Worm (Caenorhabditis elegans) whole organism, young adult: ENCODE data around the gene cyp-34A8.

Source experiments
- B0336.3 ChIP-seq: fragments of 200-800 bp; sonication (Bioruptor generic); IDR thresholded peaks from 2 replicates; pipeline ENCODE4 v1.3.6; 2022; ENCODE audit warnings: missing genetic modification characterization, missing compliant biosample characterization
- F22D6.2 ChIP-seq: sonication (generic microtip); optimal IDR thresholded peaks from 2 replicates; lab custom pipeline; 2016; ENCODE audit warnings: mild to moderate bottlenecking, missing genetic modification characterization, missing compliant biosample characterization
- F37B4.10 ChIP-seq: fragments of 200-800 bp; sonication (Bioruptor generic); IDR thresholded peaks from 2 replicates; pipeline ENCODE4 v1.3.6; 2022; ENCODE audit warnings: missing genetic modification characterization, missing compliant biosample characterization
- F52B5.7 ChIP-seq: sonication (generic microtip); optimal IDR thresholded peaks from 2 replicates; lab custom pipeline; 2016; ENCODE audit warnings: mild to moderate bottlenecking, missing genetic modification characterization, missing compliant biosample characterization
- F55B11.4 ChIP-seq: sonication (generic microtip); optimal IDR thresholded peaks from 2 replicates; lab custom pipeline; 2016; ENCODE audit warnings: missing compliant biosample characterization, missing genetic modification characterization, borderline replicate concordance; ENCODE audit not compliant: insufficient read depth
- F57A8.1 ChIP-seq: fragments of 200-800 bp; sonication (Bioruptor generic); optimal IDR thresholded peaks from 2 replicates; lab custom pipeline; 2018; ENCODE audit warnings: mild to moderate bottlenecking, missing genetic modification characterization, moderate library complexity, missing compliant biosample characterization
- F57C9.4 ChIP-seq: sonication (generic microtip); optimal IDR thresholded peaks from 2 replicates; lab custom pipeline; 2017; ENCODE audit warnings: mild to moderate bottlenecking, missing genetic modification characterization, missing compliant biosample characterization
- Y53F4B.3 ChIP-seq: fragments of 200-800 bp; sonication (Bioruptor generic); IDR thresholded peaks from 2 replicates; pipeline ENCODE4 v1.3.6; 2022; ENCODE audit warnings: missing genetic modification reagents, missing genetic modification characterization, missing compliant biosample characterization
- Y79H2A.3 ChIP-seq: fragments of 200-800 bp; sonication (Bioruptor generic); conservative IDR thresholded peaks from 2 replicates; pipeline ENCODE4 v1.3.6; 2022; ENCODE audit warnings: missing genetic modification reagents, missing genetic modification characterization, missing compliant biosample characterization
- akir-1 ChIP-seq: fragments of 200-800 bp; sonication (Bioruptor generic); optimal IDR thresholded peaks from 2 replicates; lab custom pipeline; 2018; ENCODE audit warnings: mild to moderate bottlenecking, missing genetic modification characterization, moderate library complexity, missing compliant biosample characterization
- athp-1 ChIP-seq: sonication (generic microtip); optimal IDR thresholded peaks from 2 replicates; lab custom pipeline; 2017; ENCODE audit warnings: mild to moderate bottlenecking, missing genetic modification characterization, missing compliant biosample characterization
- attf-6 ChIP-seq: fragments of 200-800 bp; sonication (Bioruptor generic); IDR thresholded peaks from 2 replicates; pipeline ENCODE4 v1.3.6; 2022; ENCODE audit warnings: missing genetic modification reagents, missing genetic modification characterization, missing compliant biosample characterization
- bed-2 ChIP-seq: fragments of 200-800 bp; sonication (Bioruptor generic); IDR thresholded peaks from 2 replicates; pipeline ENCODE4 v1.3.6; 2022; ENCODE audit warnings: missing genetic modification reagents, missing genetic modification characterization, missing compliant biosample characterization
- ceh-100 ChIP-seq: fragments of 200-800 bp; sonication (Bioruptor generic); IDR thresholded peaks from 2 replicates; pipeline ENCODE4 v1.3.6; 2022; ENCODE audit warnings: missing genetic modification reagents, missing genetic modification characterization, missing compliant biosample characterization
- ceh-79 ChIP-seq: sonication (generic microtip); optimal IDR thresholded peaks from 2 replicates; lab custom pipeline; 2017; ENCODE audit warnings: mild to moderate bottlenecking, missing genetic modification characterization, missing compliant biosample characterization
- ceh-91 ChIP-seq: fragments of 200-800 bp; sonication (Bioruptor generic); IDR thresholded peaks from 2 replicates; pipeline ENCODE4 v1.3.6; 2022; ENCODE audit warnings: missing genetic modification reagents, missing genetic modification characterization, missing compliant biosample characterization
- egl-18 ChIP-seq: fragments of 200-800 bp; sonication (Bioruptor generic); IDR thresholded peaks from 2 replicates; pipeline ENCODE4 v1.3.6; 2022; ENCODE audit warnings: missing genetic modification reagents, missing genetic modification characterization, missing compliant biosample characterization
- hmg-1.2 ChIP-seq: fragments of 200-800 bp; sonication (Bioruptor generic); IDR thresholded peaks from 2 replicates; pipeline ENCODE4 v1.3.6; 2022; ENCODE audit warnings: missing genetic modification reagents, missing genetic modification characterization, missing compliant biosample characterization
- hmg-20 ChIP-seq: fragments of 200-800 bp; sonication (Bioruptor generic); IDR thresholded peaks from 2 replicates; pipeline ENCODE4 v1.3.6; 2022; ENCODE audit warnings: missing genetic modification reagents, missing genetic modification characterization, missing compliant biosample characterization
- hsf-1 ChIP-seq: fragments of 200-800 bp; sonication (Bioruptor generic); IDR thresholded peaks from 2 replicates; pipeline ENCODE4 v1.3.6; 2022; ENCODE audit warnings: missing genetic modification reagents, missing genetic modification characterization, missing compliant biosample characterization
- let-526 ChIP-seq: fragments of 200-800 bp; sonication (Bioruptor generic); IDR thresholded peaks from 2 replicates; pipeline ENCODE4 v1.3.6; 2022; ENCODE audit warnings: missing genetic modification reagents, missing genetic modification characterization, missing compliant biosample characterization
- lin-40 ChIP-seq: sonication (generic microtip); optimal IDR thresholded peaks from 2 replicates; lab custom pipeline; 2016; ENCODE audit warnings: missing genetic modification characterization, mild to moderate bottlenecking, missing compliant biosample characterization, missing genotype, missing genetic modification reagents
- lsy-27 ChIP-seq: sonication (generic microtip); optimal IDR thresholded peaks from 2 replicates; lab custom pipeline; 2017; ENCODE audit warnings: missing genetic modification characterization, mild to moderate bottlenecking, missing compliant biosample characterization, antibody characterized with exemption, missing genotype, borderline replicate concordance; ENCODE audit not compliant: insufficient read depth
- madf-3 ChIP-seq: fragments of 200-800 bp; sonication (Bioruptor generic); IDR thresholded peaks from 2 replicates; pipeline ENCODE4 v1.3.6; 2022; ENCODE audit warnings: missing genetic modification reagents, missing genetic modification characterization, missing compliant biosample characterization
- mxl-1 ChIP-seq: sonication (generic microtip); optimal IDR thresholded peaks from 2 replicates; lab custom pipeline; 2016; ENCODE audit warnings: missing genetic modification characterization, missing compliant biosample characterization
- nhr-120 ChIP-seq: fragments of 200-800 bp; sonication (Bioruptor generic); IDR thresholded peaks from 2 replicates; pipeline ENCODE4 v1.3.6; 2022; ENCODE audit warnings: missing genetic modification characterization, missing compliant biosample characterization
- nhr-179 ChIP-seq: sonication (generic microtip); optimal IDR thresholded peaks from 2 replicates; lab custom pipeline; 2016; ENCODE audit warnings: mild to moderate bottlenecking, missing genetic modification characterization, missing compliant biosample characterization
- nhr-80 ChIP-seq: sonication (generic microtip); optimal IDR thresholded peaks from 2 replicates; lab custom pipeline; 2016; ENCODE audit warnings: missing genetic modification characterization, missing compliant biosample characterization
- nhr-90 ChIP-seq: sonication (generic microtip); optimal IDR thresholded peaks from 2 replicates; lab custom pipeline; 2016; ENCODE audit warnings: missing genotype, mild to moderate bottlenecking, missing genetic modification characterization, missing compliant biosample characterization
- rpc-1 ChIP-seq, 2 experiments: fragments of 150-350 bp in 1 of 2; sonication (generic microtip) in 1 of 2; optimal IDR thresholded peaks; 2 replicates each; lab custom pipeline; 2014 to 2018; ENCODE audit warnings: missing biosample characterization in 1 of 2, missing genetic modification characterization in 1 of 2, missing genetic modification reagents in 1 of 2, missing genotype in 1 of 2
- sea-2 ChIP-seq: fragments of 200-800 bp; sonication (Bioruptor generic); IDR thresholded peaks from 2 replicates; pipeline ENCODE4 v1.3.6; 2022; ENCODE audit warnings: missing genetic modification characterization, missing compliant biosample characterization
- snpc-4 ChIP-seq, 5 experiments: fragments of 150-350 bp in 1 of 5; sonication (generic microtip) in 4 of 5; optimal IDR thresholded peaks; 2 replicates each; lab custom pipeline; 2014 to 2018; ENCODE audit warnings: missing genetic modification characterization in 5 of 5, missing biosample characterization in 3 of 5, antibody characterized with exemption in 2 of 5, mild to moderate bottlenecking in 2 of 5, missing compliant biosample characterization in 2 of 5, missing genotype in 2 of 5, moderate library complexity in 2 of 5, missing genetic modification reagents in 1 of 5
- tbx-9 ChIP-seq: sonication (generic microtip); optimal IDR thresholded peaks from 2 replicates; lab custom pipeline; 2016; ENCODE audit warnings: borderline replicate concordance, missing genetic modification characterization, inconsistent platforms, missing compliant biosample characterization
- unc-130 ChIP-seq: sonication (generic microtip); optimal IDR thresholded peaks from 2 replicates; lab custom pipeline; 2016; ENCODE audit warnings: missing genetic modification reagents, missing genetic modification characterization, missing compliant biosample characterization
- zim-3 ChIP-seq: sonication (generic microtip); optimal IDR thresholded peaks from 2 replicates; lab custom pipeline; 2017; ENCODE audit warnings: mild to moderate bottlenecking, missing genetic modification characterization, moderate library complexity, missing compliant biosample characterization
- ztf-25 ChIP-seq: fragments of 200-800 bp; sonication (Bioruptor generic); IDR thresholded peaks from 2 replicates; pipeline ENCODE4 v1.3.6; 2022; ENCODE audit warnings: missing genetic modification reagents, missing genetic modification characterization, missing compliant biosample characterization
- ztf-28 ChIP-seq: fragments of 200-800 bp; sonication (Bioruptor generic); IDR thresholded peaks from 2 replicates; pipeline ENCODE4 v1.3.6; 2022; ENCODE audit warnings: missing genetic modification reagents, missing genetic modification characterization, missing compliant biosample characterization

The cyp-34A8 gene

ce11 chrV:3935892-3936478 lies 31.6 kb downstream of the cyp-34A8 start, which contains the start of gene cyp-35A5:
Gene cyp-35A5, plus strand, starts transcription at chrV:3936326.
- TF ChIP-seq F22D6.2 (tag; lab: Kevin White, UChicago), result no peak
- TF ChIP-seq nhr-80, result peak; percentile 5

ce11 chrV:3931326-3931725 lies 36.3 kb downstream of the cyp-34A8 start, which contains the start of gene srx-63:
Gene srx-63, plus strand, starts transcription at chrV:3931626.
- no peak for TF ChIP-seq mxl-1 (tag; lab: Kevin White, UChicago)
- no peak for TF ChIP-seq lin-40 (tag; lab: Kevin White, UChicago)
- no peak for TF ChIP-seq attf-6 (GFP tag; lab: Robert Waterston, UW)

- TF ChIP-seq unc-130 (GFP tag; lab: Kevin White, UChicago), result no peak
- TF ChIP-seq athp-1 (tag; lab: Kevin White, UChicago), result no peak
- no peak for TF ChIP-seq akir-1
- no peak for TF ChIP-seq Y53F4B.3
- no peak for TF ChIP-seq F57A8.1 (GFP tag; lab: Kevin White, UChicago)
- TF ChIP-seq bed-2, result no peak
- TF ChIP-seq ztf-25 (GFP tag; lab: Robert Waterston, UW), result no peak
- TF ChIP-seq nhr-179 (tag; lab: Kevin White, UChicago), result no peak
- TF ChIP-seq ceh-79 (tag; lab: Kevin White, UChicago), result no peak
Measured at ce11 chrV:3929099-3929498, 38.5 kb downstream of the cyp-34A8 start, which contains the start of gene srx-64. Gene srx-64, plus strand, starts transcription at chrV:3929399.

- peak; percentile 57 for TF ChIP-seq hmg-1.2 (GFP tag; lab: Robert Waterston, UW)
- no peak for TF ChIP-seq snpc-4 (GFP tag; optimal IDR thresholded peaks at IDR 0.05; lab: Kevin White, UChicago)
- TF ChIP-seq snpc-4 (tag; optimal IDR thresholded peaks at IDR 0.05; lab: Kevin White, UChicago), result peak in 2 of 4 experiments; percentile 74 to 84
- no peak for TF ChIP-seq ceh-91 (GFP tag; lab: Robert Waterston, UW)
- 0 out of 2 replicates have a peak, but pooled peaks have one; percentile 43 for TF ChIP-seq nhr-120 (GFP tag; lab: Robert Waterston, UW)
- no peak for TF ChIP-seq mxl-1 (tag; lab: Kevin White, UChicago)
- 0 out of 2 replicates have a peak, but pooled peaks have one; percentile 30 for TF ChIP-seq egl-18
- TF ChIP-seq F37B4.10 (GFP tag; lab: Robert Waterston, UW), result 0 out of 2 replicates have a peak, but pooled peaks have one; percentile 78
Measured at ce11 chrV:3927522-3927921, 40.1 kb downstream of the cyp-34A8 start.

DNA sequence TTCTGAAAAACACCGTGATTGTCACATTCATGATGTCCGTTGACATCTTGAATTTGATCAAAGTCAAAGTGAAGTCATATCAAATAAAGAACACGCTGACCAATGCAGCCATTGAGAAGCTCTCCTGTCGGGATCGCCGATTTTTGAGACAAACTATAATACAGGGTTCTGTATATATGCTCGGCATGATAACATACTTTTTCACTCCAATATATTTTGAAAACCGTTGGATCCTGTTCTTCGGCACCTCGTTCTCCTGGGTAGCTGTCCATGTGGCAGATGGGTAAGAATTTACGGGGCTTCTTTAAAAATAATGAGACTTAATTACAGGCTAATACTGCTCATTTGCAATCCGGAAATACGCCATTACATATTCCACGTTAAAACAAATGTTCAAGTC lies 45.1 kb downstream of the cyp-34A8 start:
- TF ChIP-seq let-526 (GFP tag; lab: Robert Waterston, UW) (no peak), madf-3 (0 out of 2 replicates have a peak, but pooled peaks have one; percentile 45), F37B4.10 (GFP tag; lab: Robert Waterston, UW) (no peak)

- no peak for TF ChIP-seq Y53F4B.3
- no peak for TF ChIP-seq F57C9.4 (tag; lab: Kevin White, UChicago)
- TF ChIP-seq bed-2, result no peak
- TF ChIP-seq rpc-1 (optimal IDR thresholded peaks at IDR 0.05; lab: Kevin White, UChicago), result no peak
- TF ChIP-seq rpc-1 (tag; optimal IDR thresholded peaks at IDR 0.05; lab: Kevin White, UChicago), result no peak
- TF ChIP-seq B0336.3 (GFP tag; lab: Robert Waterston, UW), result no peak
- no peak for TF ChIP-seq sea-2 (GFP tag; lab: Robert Waterston, UW)
- TF ChIP-seq F55B11.4, result no peak
- no peak for TF ChIP-seq hsf-1 (GFP tag; lab: Robert Waterston, UW)
- TF ChIP-seq F52B5.7, result no peak
- TF ChIP-seq ceh-91 (GFP tag; lab: Robert Waterston, UW), result no peak
- no peak for TF ChIP-seq ztf-28
- no peak for TF ChIP-seq snpc-4 (GFP tag; optimal IDR thresholded peaks at IDR 0.05; lab: Kevin White, UChicago)
- no peak for TF ChIP-seq snpc-4 (tag; optimal IDR thresholded peaks at IDR 0.05; lab: Kevin White, UChicago)
- no peak for TF ChIP-seq tbx-9 (tag; lab: Kevin White, UChicago)
- no peak for TF ChIP-seq zim-3
- no peak for TF ChIP-seq hmg-20 (GFP tag; lab: Robert Waterston, UW)
- no peak for TF ChIP-seq Y79H2A.3
- TF ChIP-seq ceh-100 (GFP tag; lab: Robert Waterston, UW), result no peak
- TF ChIP-seq lsy-27 (tag; lab: Kevin White, UChicago), result no peak
- no peak for TF ChIP-seq nhr-90 (tag; lab: Kevin White, UChicago)
- TF ChIP-seq, all 124 proteins: peak for 0
Measured at ce11 chrV:3921635-3922034, 46.0 kb downstream of the cyp-34A8 start, which contains the start of gene srx-65. Gene srx-65, plus strand, starts transcription at chrV:3921935.
